Fruit fly (Drosophila melanogaster) whole organism, embryonic: Measurements from ENCODE around the gene CG32187.
A peak's percentile ranks its signal among the peaks of the same experiment; 100 is the strongest.

Experiments used
- Adf1 ChIP-seq: fragments of 200-800 bp; sonication (Bioruptor generic); IDR thresholded peaks from 2 replicates; pipeline ENCODE4 v1.3.6; 2022; ENCODE audit warnings: missing biosample characterization, missing genetic modification characterization
- C15 ChIP-seq: fragments of 200-800 bp; sonication (Bioruptor generic); IDR thresholded peaks from 3 replicates; pipeline ENCODE4 v1.3.6; 2022; ENCODE audit warnings: missing biosample characterization, missing genetic modification characterization
- CG11456 ChIP-seq: fragments of 200-800 bp; sonication (Bioruptor generic); IDR thresholded peaks from 3 replicates; pipeline ENCODE4 v1.3.6; 2022; ENCODE audit warnings: missing biosample characterization, missing genetic modification characterization
- CG14441 ChIP-seq: fragments of 200-800 bp; sonication (Bioruptor generic); IDR thresholded peaks from 2 replicates; pipeline ENCODE4 v1.3.6; 2022; ENCODE audit warnings: missing biosample characterization, missing genetic modification characterization
- CG14860 ChIP-seq: fragments of 200-800 bp; sonication (Bioruptor generic); IDR thresholded peaks from 3 replicates; pipeline ENCODE4 v1.3.6; 2022; ENCODE audit warnings: missing biosample characterization, missing genetic modification characterization; ENCODE audit not compliant: partially characterized antibody
- CG15011 ChIP-seq: fragments of 200-800 bp; sonication (Bioruptor generic); optimal IDR thresholded peaks from 3 replicates; lab custom pipeline; 2018; ENCODE audit warnings: missing biosample characterization, mild to moderate bottlenecking, missing genetic modification characterization
- CG16813 ChIP-seq: fragments of 200-800 bp; sonication (Bioruptor generic); IDR thresholded peaks from 3 replicates; pipeline ENCODE4 v1.3.6; 2022; ENCODE audit warnings: missing biosample characterization, missing genetic modification characterization; ENCODE audit not compliant: partially characterized antibody
- CG17385 ChIP-seq: fragments of 200-800 bp; sonication (Bioruptor generic); optimal IDR thresholded peaks from 3 replicates; lab custom pipeline; 2018; ENCODE audit warnings: missing biosample characterization, mild to moderate bottlenecking, missing genetic modification characterization
- CG17612 ChIP-seq: fragments of 200-800 bp; sonication (Bioruptor generic); IDR thresholded peaks from 2 replicates; pipeline ENCODE4 v1.3.6; 2022; ENCODE audit warnings: missing biosample characterization, missing genetic modification characterization
- CG17912 ChIP-seq: fragments of 200-800 bp; sonication (Bioruptor generic); optimal IDR thresholded peaks from 2 replicates; lab custom pipeline; 2018; ENCODE audit warnings: missing biosample characterization, mild to moderate bottlenecking, missing genetic modification characterization
- CG18599 ChIP-seq: fragments of 200-800 bp; sonication (Bioruptor generic); optimal IDR thresholded peaks from 3 replicates; lab custom pipeline; 2017; ENCODE audit warnings: missing biosample characterization, missing genetic modification characterization, mild to moderate bottlenecking, moderate library complexity, missing genetic modification reagents
- CG18619 ChIP-seq: fragments of 200-800 bp; sonication (Bioruptor generic); optimal IDR thresholded peaks from 3 replicates; lab custom pipeline; 2017; ENCODE audit warnings: missing biosample characterization, mild to moderate bottlenecking, missing genetic modification characterization
- CG30431 ChIP-seq: fragments of 200-800 bp; sonication (Bioruptor generic); optimal IDR thresholded peaks from 2 replicates; lab custom pipeline; 2017; ENCODE audit warnings: missing biosample characterization, missing genetic modification characterization
- CG3838 ChIP-seq: fragments of 200-800 bp; sonication (Bioruptor generic); optimal IDR thresholded peaks from 3 replicates; lab custom pipeline; 2016; ENCODE audit warnings: missing biosample characterization, missing genetic modification characterization
- CG42726 ChIP-seq: fragments of 200-800 bp; sonication (Bioruptor generic); IDR thresholded peaks from 2 replicates; pipeline ENCODE4 v1.3.6; 2022; ENCODE audit warnings: missing biosample characterization, missing genetic modification characterization; ENCODE audit not compliant: partially characterized antibody
- CG6175 ChIP-seq: fragments of 200-800 bp; sonication (Bioruptor generic); IDR thresholded peaks from 3 replicates; pipeline ENCODE4 v1.3.6; 2022; ENCODE audit warnings: missing biosample characterization, missing genetic modification characterization
- CG7357 ChIP-seq: fragments of 200-800 bp; sonication (Bioruptor generic); IDR thresholded peaks from 3 replicates; pipeline ENCODE4 v1.3.6; 2022; ENCODE audit warnings: missing biosample characterization, missing genetic modification characterization
- CG8359 ChIP-seq: fragments of 200-800 bp; sonication (Bioruptor generic); optimal IDR thresholded peaks from 2 replicates; lab custom pipeline; 2017; ENCODE audit warnings: missing biosample characterization, mild to moderate bottlenecking, missing genetic modification characterization, borderline replicate concordance
- Deaf1 ChIP-seq: fragments of 200-800 bp; optimal IDR thresholded peaks from 3 replicates; lab custom pipeline; 2019; ENCODE audit warnings: missing biosample characterization, mild to moderate bottlenecking, missing genetic modification characterization, moderate library complexity
- E2f1 ChIP-seq: fragments of 200-800 bp; sonication (Bioruptor generic); IDR thresholded peaks from 2 replicates; pipeline ENCODE4 v1.3.6; 2022; ENCODE audit warnings: missing biosample characterization, missing genetic modification characterization
- Ets97D ChIP-seq: fragments of 200-800 bp; sonication (Bioruptor generic); optimal IDR thresholded peaks from 3 replicates; lab custom pipeline; 2016; ENCODE audit warnings: missing biosample characterization, missing genetic modification characterization
- Fer1 ChIP-seq: fragments of 200-800 bp; sonication (Bioruptor generic); optimal IDR thresholded peaks from 2 replicates; lab custom pipeline; 2017; ENCODE audit warnings: missing biosample characterization, mild to moderate bottlenecking, missing genetic modification characterization
- Med ChIP-seq: fragments of 200-800 bp; sonication (Bioruptor generic); peaks from one replicate; lab custom pipeline; 2016; ENCODE audit warnings: missing biosample characterization, missing genetic modification characterization, mild to moderate bottlenecking, inconsistent platforms, moderate library complexity
- NK7.1 ChIP-seq: fragments of 200-800 bp; sonication (Bioruptor generic); optimal IDR thresholded peaks from 3 replicates; lab custom pipeline; 2016; ENCODE audit warnings: missing biosample characterization, missing genetic modification characterization
- Oaz ChIP-seq: fragments of 200-800 bp; sonication (Bioruptor generic); IDR thresholded peaks from 2 replicates; pipeline ENCODE4 v1.3.6; 2022; ENCODE audit warnings: missing biosample characterization, missing genetic modification characterization
- Opbp ChIP-seq: fragments of 200-800 bp; sonication (Bioruptor generic); IDR thresholded peaks from 3 replicates; pipeline ENCODE4 v1.3.6; 2022; ENCODE audit warnings: missing biosample characterization, missing genetic modification characterization; ENCODE audit not compliant: partially characterized antibody
- PHDP ChIP-seq: fragments of 200-800 bp; sonication (Bioruptor generic); optimal IDR thresholded peaks from 3 replicates; lab custom pipeline; 2018; ENCODE audit warnings: missing biosample characterization, mild to moderate bottlenecking, missing genetic modification characterization, moderate library complexity
- Rfx ChIP-seq: fragments of 200-800 bp; sonication (Bioruptor generic); IDR thresholded peaks from 2 replicates; pipeline ENCODE4 v1.3.6; 2022; ENCODE audit warnings: missing biosample characterization, missing genetic modification characterization
- Sin3A ChIP-seq: fragments of >200 bp; optimal IDR thresholded peaks from 2 replicates; lab custom pipeline; 2018
- Sox100B ChIP-seq: fragments of 200-800 bp; sonication (Bioruptor generic); optimal IDR thresholded peaks from 3 replicates; lab custom pipeline; 2018; ENCODE audit warnings: missing biosample characterization, mild to moderate bottlenecking, missing genetic modification characterization
- Taf1 ChIP-seq: fragments of 200-800 bp; sonication (Bioruptor generic); IDR thresholded peaks from 2 replicates; pipeline ENCODE4 v1.3.6; 2022; ENCODE audit warnings: missing biosample characterization, missing genetic modification characterization
- corto ChIP-seq: fragments of 200-800 bp; sonication (Bioruptor generic); optimal IDR thresholded peaks from 2 replicates; lab custom pipeline; 2016; ENCODE audit warnings: missing biosample characterization, mild to moderate bottlenecking, missing genetic modification characterization, moderate library complexity
- dm ChIP-seq: fragments of 200-800 bp; sonication (Bioruptor generic); optimal IDR thresholded peaks from 3 replicates; lab custom pipeline; 2016; ENCODE audit warnings: missing biosample characterization, missing genetic modification characterization
- fd3F ChIP-seq: fragments of 200-800 bp; sonication (Bioruptor generic); optimal IDR thresholded peaks from 2 replicates; lab custom pipeline; 2018; ENCODE audit warnings: missing biosample characterization, mild to moderate bottlenecking, missing genetic modification characterization, moderate library complexity
- fd96Cb ChIP-seq: fragments of 200-800 bp; sonication (Bioruptor generic); optimal IDR thresholded peaks from 2 replicates; lab custom pipeline; 2018; ENCODE audit warnings: missing biosample characterization, mild to moderate bottlenecking, missing genetic modification characterization, moderate library complexity
- lmd ChIP-seq: fragments of 200-800 bp; sonication (Bioruptor generic); IDR thresholded peaks from 2 replicates; pipeline ENCODE4 v1.3.6; 2022; ENCODE audit warnings: missing biosample characterization, missing genetic modification characterization
- pan ChIP-seq, 4 experiments: fragments of >200 bp in 3 of 4; fragments of 200-800 bp in 1 of 4; sonication (Bioruptor generic) in 1 of 4; optimal IDR thresholded peaks in 3 of 4; IDR thresholded peaks in 1 of 4; 2 replicates each; pipeline versions ENCODE4 v1.3.6 to Lab custom; 2017 to 2022; ENCODE audit warnings: missing biosample characterization in 2 of 4, missing genetic modification characterization in 2 of 4, mixed read lengths in 1 of 4
- pb ChIP-seq: fragments of 200-800 bp; sonication (Bioruptor generic); optimal IDR thresholded peaks from 3 replicates; lab custom pipeline; 2016; ENCODE audit warnings: missing biosample characterization, missing genetic modification characterization
- pfk ChIP-seq: fragments of 200-800 bp; sonication (Bioruptor generic); optimal IDR thresholded peaks from 2 replicates; lab custom pipeline; 2018; ENCODE audit warnings: missing biosample characterization, mild to moderate bottlenecking, missing genetic modification characterization, moderate library complexity
- phol ChIP-seq: fragments of 200-800 bp; sonication (Bioruptor generic); optimal IDR thresholded peaks from 3 replicates; lab custom pipeline; 2018; ENCODE audit warnings: missing biosample characterization, mild to moderate bottlenecking, missing genetic modification characterization, moderate library complexity
- pnt ChIP-seq: fragments of 200-800 bp; sonication (Bioruptor generic); optimal IDR thresholded peaks from 3 replicates; lab custom pipeline; 2016; ENCODE audit warnings: missing biosample characterization, missing genetic modification characterization
- prd ChIP-seq, 3 experiments: fragments of >200 bp in 2 of 3; fragments of 200-800 bp in 1 of 3; sonication (Bioruptor generic) in 1 of 3; optimal IDR thresholded peaks in 2 of 3; IDR thresholded peaks in 1 of 3; 2 replicates in 2 of 3; 3 replicates in 1 of 3; pipeline versions ENCODE4 v1.3.6 to Lab custom; 2017 to 2022; ENCODE audit warnings: missing biosample characterization in 1 of 3, missing genetic modification characterization in 1 of 3
- pum ChIP-seq: fragments of 200-800 bp; sonication (Bioruptor generic); optimal IDR thresholded peaks from 2 replicates; lab custom pipeline; 2016; ENCODE audit warnings: missing biosample characterization, missing genetic modification characterization
- pzg ChIP-seq: fragments of 200-800 bp; sonication (Bioruptor generic); optimal IDR thresholded peaks from 3 replicates; lab custom pipeline; 2018; ENCODE audit warnings: missing biosample characterization, mild to moderate bottlenecking, missing genetic modification characterization, moderate library complexity
- scrt ChIP-seq: fragments of 200-800 bp; sonication (Bioruptor generic); optimal IDR thresholded peaks from 2 replicates; lab custom pipeline; 2018; ENCODE audit warnings: missing biosample characterization, mild to moderate bottlenecking, missing genetic modification characterization, moderate library complexity
- sens-2 ChIP-seq: fragments of 200-800 bp; sonication (Bioruptor generic); IDR thresholded peaks from 2 replicates; pipeline ENCODE4 v1.3.6; 2022; ENCODE audit warnings: missing biosample characterization, missing genetic modification characterization
- sisA ChIP-seq: fragments of 200-800 bp; sonication (Bioruptor generic); IDR thresholded peaks from 2 replicates; pipeline ENCODE4 v1.3.6; 2022; ENCODE audit warnings: missing biosample characterization, missing genetic modification characterization
- sob ChIP-seq: fragments of 200-800 bp; sonication (Bioruptor generic); IDR thresholded peaks from 2 replicates; pipeline ENCODE4 v1.3.6; 2022; ENCODE audit warnings: missing biosample characterization, missing genetic modification characterization
- vvl ChIP-seq: fragments of 200-800 bp; sonication (Bioruptor generic); IDR thresholded peaks from 2 replicates; pipeline ENCODE4 v1.3.6; 2022; ENCODE audit warnings: missing biosample characterization, missing genetic modification characterization
- wdn ChIP-seq: fragments of 200-800 bp; sonication (Bioruptor generic); IDR thresholded peaks from 2 replicates; pipeline ENCODE4 v1.3.6; 2022; ENCODE audit warnings: missing biosample characterization, missing genetic modification characterization

Gene CG32187

dm6 chr3L:17802107-17802506 lies 4.1 kb downstream of the CG32187 start, which contains the start of gene NUCB1 (continued):
- TF ChIP-seq prd (optimal IDR thresholded peaks at IDR 0.05; lab: Kevin White, UChicago) = no peak
- no peak for TF ChIP-seq prd (GFP tag; IDR thresholded peaks at IDR 0.05; lab: Robert Waterston, UW)
- TF ChIP-seq CG17612 (GFP tag; lab: Robert Waterston, UW) = no peak
- peak; percentile 94 for TF ChIP-seq Med (GFP tag; lab: Kevin White, UChicago)
- TF ChIP-seq lmd (GFP tag; lab: Robert Waterston, UW) = no peak
- TF ChIP-seq pan (optimal IDR thresholded peaks at IDR 0.05; lab: Kevin White, UChicago) = no peak
- peak in 1 of 2 experiments; percentile 40 for TF ChIP-seq pan (GFP tag; optimal IDR thresholded peaks at IDR 0.05 in 1 of 2, IDR thresholded peaks at IDR 0.05 in 1 of 2)
- TF ChIP-seq CG42726 = no peak
- peak; percentile 85 for TF ChIP-seq Ets97D
- TF ChIP-seq CG16813 (GFP tag; lab: Robert Waterston, UW) = 0 out of 3 replicates have a peak, but pooled peaks have one; percentile 4
- no peak for TF ChIP-seq scrt (GFP tag; lab: Kevin White, UChicago)
- TF ChIP-seq pb (GFP tag; lab: Kevin White, UChicago) = peak; percentile 20
- no peak for TF ChIP-seq corto
- peak; percentile 48 for TF ChIP-seq phol (tag; lab: Kevin White, UChicago)
- TF ChIP-seq fd3F = peak; percentile 33
- no peak for TF ChIP-seq Adf1 (GFP tag; lab: Robert Waterston, UW)
- TF ChIP-seq Rfx = peak; percentile 68
- no peak for TF ChIP-seq E2f1 (GFP tag; lab: Robert Waterston, UW)
- no peak for TF ChIP-seq CG7357 (GFP tag; lab: Robert Waterston, UW)
- TF ChIP-seq pum (GFP tag; lab: Kevin White, UChicago) = peak; percentile 5
- peak; percentile 54 for TF ChIP-seq dm (GFP tag; lab: Kevin White, UChicago)
- no peak for TF ChIP-seq sisA (GFP tag; lab: Robert Waterston, UW)
- TF ChIP-seq CG18599 (GFP tag; lab: Kevin White, UChicago) = no peak
- no peak; the same call in 2 of the 3 replicates for TF ChIP-seq CG6175 (GFP tag; lab: Robert Waterston, UW)
- TF ChIP-seq Deaf1 = no peak
- TF ChIP-seq NK7.1 (GFP tag; lab: Kevin White, UChicago) = no peak
- TF ChIP-seq sob (GFP tag; lab: Robert Waterston, UW) = peak; percentile 68
- peak; percentile 63 for TF ChIP-seq CG17912 (GFP tag; lab: Kevin White, UChicago)
- TF ChIP-seq Oaz (GFP tag; lab: Robert Waterston, UW) = no peak
- peak; percentile 23 for TF ChIP-seq pfk
- TF ChIP-seq fd96Cb (tag; lab: Kevin White, UChicago) = no peak
- TF ChIP-seq Fer1 (GFP tag; lab: Kevin White, UChicago) = no peak
- peak; percentile 45 for TF ChIP-seq vvl (GFP tag; lab: Robert Waterston, UW)
- TF ChIP-seq Opbp = peak; percentile 48; the same call in 1 of the 3 replicates
- no peak for TF ChIP-seq CG3838 (GFP tag; lab: Kevin White, UChicago)
- no peak for TF ChIP-seq Sox100B
- TF ChIP-seq CG11456 (GFP tag; lab: Robert Waterston, UW) = peak; percentile 56; the same call in 1 of the 3 replicates
- TF ChIP-seq CG8359 = no peak
- peak; percentile 98 for TF ChIP-seq pzg (GFP tag; lab: Kevin White, UChicago)
- TF ChIP-seq CG30431 (GFP tag; lab: Kevin White, UChicago) = no peak
- no peak for TF ChIP-seq pnt (GFP tag; lab: Kevin White, UChicago)
- TF ChIP-seq Taf1 = no peak
- TF ChIP-seq sens-2 (GFP tag; lab: Robert Waterston, UW) = no peak
- no peak for TF ChIP-seq CG17385 (GFP tag; lab: Kevin White, UChicago)
- TF ChIP-seq Sin3A (lab: Kevin White, UChicago) = peak; percentile 11
- TF ChIP-seq wdn = no peak
- TF ChIP-seq CG14860 (GFP tag; lab: Robert Waterston, UW) = no peak
- no peak for TF ChIP-seq CG15011 (GFP tag; lab: Kevin White, UChicago)
- TF ChIP-seq CG14441 (GFP tag; lab: Robert Waterston, UW) = no peak
- TF ChIP-seq C15 = no peak
- TF ChIP-seq CG18619 = peak; percentile 29
- TF ChIP-seq PHDP (tag; lab: Kevin White, UChicago) = no peak
